Fruit fly (Drosophila melanogaster): ENCODE measurements around the gene mtgo.

mtgo gene

DNA sequence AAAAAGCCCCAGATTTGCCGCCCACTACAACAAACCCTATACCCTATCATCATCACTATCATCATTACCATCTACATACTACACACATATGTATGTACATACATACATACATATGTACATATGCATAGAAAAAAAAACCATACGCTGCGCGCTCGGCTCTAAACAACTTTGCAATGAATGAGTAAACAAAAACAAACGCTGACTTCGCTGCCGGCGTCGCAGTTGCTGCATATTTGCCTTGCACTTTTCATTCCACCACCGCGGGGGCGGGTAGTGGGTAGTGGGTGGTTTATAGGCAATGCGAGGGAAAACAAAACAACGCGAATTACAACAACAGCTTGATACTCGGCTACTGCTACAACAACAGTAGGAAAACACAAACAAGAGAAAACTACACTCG lies 21.7 kb upstream of the mtgo start (continued):
- TF ChIP-seq tup (GFP tag; optimal IDR thresholded peaks at IDR 0.05) (no peak), Vsx1 (GFP tag; optimal IDR thresholded peaks at IDR 0.05) (peak; percentile 16), corto (GFP tag; optimal IDR thresholded peaks at IDR 0.05) (no peak), CG13624 (GFP tag; optimal IDR thresholded peaks at IDR 0.05) (no peak), eve (GFP tag; optimal IDR thresholded peaks at IDR 0.05) (no peak), CG14965 (GFP tag; optimal IDR thresholded peaks at IDR 0.05; ENCODE audit: borderline replicate concordance) (no peak), CG7987 (GFP tag; optimal IDR thresholded peaks at IDR 0.05) (peak; percentile 39), Mrtf (GFP tag; IDR thresholded peaks at IDR 0.05) (no peak), phol (tag; optimal IDR thresholded peaks at IDR 0.05) (no peak), CG8388 (GFP tag; optimal IDR thresholded peaks at IDR 0.05) (no peak), da (GFP tag; optimal IDR thresholded peaks at IDR 0.05) (no peak), dpn (GFP tag; optimal IDR thresholded peaks at IDR 0.05) (no peak), CG10462 (GFP tag; optimal IDR thresholded peaks at IDR 0.05) (no peak), knrl (GFP tag; IDR thresholded peaks at IDR 0.05; ENCODE audit: partially characterized antibody) (no peak), ssp (GFP tag; IDR thresholded peaks at IDR 0.05) (no peak), CG17829 (tag; optimal IDR thresholded peaks at IDR 0.05) (no peak), PHDP (tag; optimal IDR thresholded peaks at IDR 0.05) (no peak), E2f1 (GFP tag; IDR thresholded peaks at IDR 0.05) (no peak), CG8290 (GFP tag; optimal IDR thresholded peaks at IDR 0.05) (no peak), CG8290 (tag; optimal IDR thresholded peaks at IDR 0.05) (peak in 1 of 2 experiments; percentile 37), repo (GFP tag; optimal IDR thresholded peaks at IDR 0.05) (no peak), Meics (GFP tag; optimal IDR thresholded peaks at IDR 0.05) (no peak), pzg (GFP tag; optimal IDR thresholded peaks at IDR 0.05) (no peak), CG15514 (GFP tag; optimal IDR thresholded peaks at IDR 0.05) (no peak), CG3838 (GFP tag; optimal IDR thresholded peaks at IDR 0.05) (no peak), Atf3 (GFP tag; optimal IDR thresholded peaks at IDR 0.05) (no peak), Sox102F (GFP tag; optimal IDR thresholded peaks at IDR 0.05) (no peak), Oli (tag; optimal IDR thresholded peaks at IDR 0.05) (no peak), al (GFP tag; IDR thresholded peaks at IDR 0.05) (no peak), so (GFP tag; IDR thresholded peaks at IDR 0.05) (no peak), Optix (GFP tag; IDR thresholded peaks at IDR 0.05) (no peak), ab (GFP tag; optimal IDR thresholded peaks at IDR 0.05) (no peak), CG18619 (GFP tag; optimal IDR thresholded peaks at IDR 0.05) (no peak), CG7556 (GFP tag; optimal IDR thresholded peaks at IDR 0.05) (no peak), CG2875 (GFP tag; optimal IDR thresholded peaks at IDR 0.05) (peak; percentile 32), prd (optimal IDR thresholded peaks at IDR 0.05) (no peak), prd (GFP tag; IDR thresholded peaks at IDR 0.05) (no peak), CG33213 (GFP tag; optimal IDR thresholded peaks at IDR 0.05) (no peak), CG12299 (tag; optimal IDR thresholded peaks at IDR 0.05) (no peak), CG13775 (GFP tag; optimal IDR thresholded peaks at IDR 0.05) (no peak), p53 (GFP tag; optimal IDR thresholded peaks at IDR 0.05) (no peak), CG4282 (GFP tag; optimal IDR thresholded peaks at IDR 0.05) (no peak), GATAe (GFP tag; conservative IDR thresholded peaks at IDR 0.05) (no peak), Antp (GFP tag; optimal IDR thresholded peaks at IDR 0.05) (no peak), CG11085 (GFP tag; IDR thresholded peaks at IDR 0.05) (no peak), luna (GFP tag; optimal IDR thresholded peaks at IDR 0.05) (no peak), CG8281 (tag; optimal IDR thresholded peaks at IDR 0.05) (no peak), YL-1 (GFP tag; optimal IDR thresholded peaks at IDR 0.05) (no peak), sim (GFP tag; IDR thresholded peaks at IDR 0.05) (no peak), CG10147 (GFP tag; optimal IDR thresholded peaks at IDR 0.05) (no peak), toy (GFP tag; IDR thresholded peaks at IDR 0.05) (no peak), slp2 (GFP tag; optimal IDR thresholded peaks at IDR 0.05) (no peak), CG1024 (GFP tag; IDR thresholded peaks at IDR 0.05) (peak; percentile 19; the same call in 1 of the 2 replicates)

All from whole organism, embryonic.